Worm (Caenorhabditis elegans) whole organism, young adult: Measurements from ENCODE around the gene F02D8.4.

Experiments used
- B0019.2 ChIP-seq: fragments of 200-800 bp; sonication (Bioruptor generic); conservative IDR thresholded peaks from 2 replicates; pipeline ENCODE4 v1.3.6; 2022; ENCODE audit warnings: missing genetic modification reagents, missing genetic modification characterization, missing compliant biosample characterization
- C17E4.6 ChIP-seq: fragments of 200-800 bp; sonication (Bioruptor generic); IDR thresholded peaks from 2 replicates; pipeline ENCODE4 v1.3.6; 2022; ENCODE audit warnings: missing genetic modification reagents, missing genetic modification characterization, missing compliant biosample characterization
- D2030.7 ChIP-seq: fragments of 200-800 bp; sonication (Bioruptor generic); IDR thresholded peaks from 2 replicates; pipeline ENCODE4 v1.3.6; 2022; ENCODE audit warnings: missing genetic modification reagents, missing genetic modification characterization, missing compliant biosample characterization
- F49E8.2 ChIP-seq: sonication (generic microtip); optimal IDR thresholded peaks from 3 replicates; lab custom pipeline; 2017; ENCODE audit warnings: missing genetic modification characterization, mild to moderate bottlenecking, missing compliant biosample characterization, antibody characterized with exemption, moderate library complexity; ENCODE audit not compliant: insufficient read depth
- K12H6.12 ChIP-seq: fragments of 200-800 bp; sonication (Bioruptor generic); optimal IDR thresholded peaks from 2 replicates; lab custom pipeline; 2018; ENCODE audit warnings: mild to moderate bottlenecking, missing genetic modification characterization, missing compliant biosample characterization
- T26A5.8 ChIP-seq: sonication (generic microtip); optimal IDR thresholded peaks from 2 replicates; lab custom pipeline; 2016; ENCODE audit warnings: missing genetic modification characterization, missing compliant biosample characterization
- Y95B8A.8 ChIP-seq: fragments of 200-800 bp; sonication (Bioruptor generic); IDR thresholded peaks from 2 replicates; pipeline ENCODE4 v1.3.6; 2022; ENCODE audit warnings: missing genetic modification reagents, missing genetic modification characterization, missing compliant biosample characterization
- ZK185.1 ChIP-seq: sonication (generic microtip); optimal IDR thresholded peaks from 2 replicates; lab custom pipeline; 2016; ENCODE audit warnings: mild to moderate bottlenecking, missing genetic modification characterization, missing compliant biosample characterization; ENCODE audit not compliant: poor library complexity, severe bottlenecking
- akir-1 ChIP-seq: fragments of 200-800 bp; sonication (Bioruptor generic); optimal IDR thresholded peaks from 2 replicates; lab custom pipeline; 2018; ENCODE audit warnings: mild to moderate bottlenecking, missing genetic modification characterization, moderate library complexity, missing compliant biosample characterization
- aptf-2 ChIP-seq: fragments of 200-800 bp; sonication (Bioruptor generic); conservative IDR thresholded peaks from 2 replicates; pipeline ENCODE4 v1.3.6; 2022; ENCODE audit warnings: missing genetic modification reagents, missing genetic modification characterization, missing compliant biosample characterization
- atf-7 ChIP-seq: sonication (generic microtip); optimal IDR thresholded peaks from 2 replicates; lab custom pipeline; 2017; ENCODE audit warnings: mild to moderate bottlenecking, missing genetic modification characterization, missing compliant biosample characterization
- athp-1 ChIP-seq: sonication (generic microtip); optimal IDR thresholded peaks from 2 replicates; lab custom pipeline; 2017; ENCODE audit warnings: mild to moderate bottlenecking, missing genetic modification characterization, missing compliant biosample characterization
- attf-6 ChIP-seq: fragments of 200-800 bp; sonication (Bioruptor generic); IDR thresholded peaks from 2 replicates; pipeline ENCODE4 v1.3.6; 2022; ENCODE audit warnings: missing genetic modification reagents, missing genetic modification characterization, missing compliant biosample characterization
- ceh-100 ChIP-seq: fragments of 200-800 bp; sonication (Bioruptor generic); IDR thresholded peaks from 2 replicates; pipeline ENCODE4 v1.3.6; 2022; ENCODE audit warnings: missing genetic modification reagents, missing genetic modification characterization, missing compliant biosample characterization
- ceh-40 ChIP-seq: fragments of 200-800 bp; sonication (Bioruptor generic); IDR thresholded peaks from 2 replicates; pipeline ENCODE4 v1.3.6; 2022; ENCODE audit warnings: missing genetic modification characterization, missing compliant biosample characterization
- ceh-58 ChIP-seq: fragments of 200-800 bp; sonication (Bioruptor generic); IDR thresholded peaks from 2 replicates; pipeline ENCODE4 v1.3.6; 2022; ENCODE audit warnings: missing genetic modification characterization, missing compliant biosample characterization
- die-1 ChIP-seq: sonication (generic microtip); optimal IDR thresholded peaks from 2 replicates; lab custom pipeline; 2016; ENCODE audit warnings: missing genotype, mild to moderate bottlenecking, missing genetic modification characterization, missing compliant biosample characterization
- ekl-4 ChIP-seq: fragments of 200-800 bp; sonication (Bioruptor generic); IDR thresholded peaks from 2 replicates; pipeline ENCODE4 v1.3.6; 2022; ENCODE audit warnings: missing genetic modification reagents, missing genetic modification characterization, missing compliant biosample characterization
- gei-17 ChIP-seq: fragments of 200-800 bp; sonication (Bioruptor generic); optimal IDR thresholded peaks from 2 replicates; lab custom pipeline; 2018; ENCODE audit warnings: mild to moderate bottlenecking, missing genetic modification characterization, missing compliant biosample characterization
- hlh-12 ChIP-seq: sonication (generic microtip); optimal IDR thresholded peaks from 2 replicates; lab custom pipeline; 2016; ENCODE audit warnings: missing genetic modification characterization, missing compliant biosample characterization
- hmg-1.2 ChIP-seq: fragments of 200-800 bp; sonication (Bioruptor generic); IDR thresholded peaks from 2 replicates; pipeline ENCODE4 v1.3.6; 2022; ENCODE audit warnings: missing genetic modification reagents, missing genetic modification characterization, missing compliant biosample characterization
- hmg-20 ChIP-seq: fragments of 200-800 bp; sonication (Bioruptor generic); IDR thresholded peaks from 2 replicates; pipeline ENCODE4 v1.3.6; 2022; ENCODE audit warnings: missing genetic modification reagents, missing genetic modification characterization, missing compliant biosample characterization
- hsf-1 ChIP-seq: fragments of 200-800 bp; sonication (Bioruptor generic); IDR thresholded peaks from 2 replicates; pipeline ENCODE4 v1.3.6; 2022; ENCODE audit warnings: missing genetic modification reagents, missing genetic modification characterization, missing compliant biosample characterization
- madf-3 ChIP-seq: fragments of 200-800 bp; sonication (Bioruptor generic); IDR thresholded peaks from 2 replicates; pipeline ENCODE4 v1.3.6; 2022; ENCODE audit warnings: missing genetic modification reagents, missing genetic modification characterization, missing compliant biosample characterization
- madf-6 ChIP-seq: fragments of 200-800 bp; sonication (Bioruptor generic); IDR thresholded peaks from 2 replicates; pipeline ENCODE4 v1.3.6; 2022; ENCODE audit warnings: missing genetic modification reagents, missing genetic modification characterization, missing compliant biosample characterization
- madf-8 ChIP-seq: fragments of 200-800 bp; sonication (Bioruptor generic); conservative IDR thresholded peaks from 2 replicates; pipeline ENCODE4 v1.3.6; 2022; ENCODE audit warnings: missing genetic modification reagents, missing genetic modification characterization, missing compliant biosample characterization
- mes-4 ChIP-seq: sonication (generic microtip); optimal IDR thresholded peaks from 2 replicates; lab custom pipeline; 2016; ENCODE audit warnings: missing genotype, missing genetic modification characterization, missing compliant biosample characterization
- nfya-2 ChIP-seq: fragments of 200-800 bp; sonication (Bioruptor generic); IDR thresholded peaks from 2 replicates; pipeline ENCODE4 v1.3.6; 2022; ENCODE audit warnings: missing genetic modification reagents, missing genetic modification characterization, missing compliant biosample characterization
- nhr-80 ChIP-seq: sonication (generic microtip); optimal IDR thresholded peaks from 2 replicates; lab custom pipeline; 2016; ENCODE audit warnings: missing genetic modification characterization, missing compliant biosample characterization
- nhr-90 ChIP-seq: sonication (generic microtip); optimal IDR thresholded peaks from 2 replicates; lab custom pipeline; 2016; ENCODE audit warnings: missing genotype, mild to moderate bottlenecking, missing genetic modification characterization, missing compliant biosample characterization
- pbrm-1 ChIP-seq: fragments of 200-800 bp; sonication (Bioruptor generic); IDR thresholded peaks from 2 replicates; pipeline ENCODE4 v1.3.6; 2022; ENCODE audit warnings: missing genetic modification reagents, missing genetic modification characterization, missing compliant biosample characterization
- pha-4 ChIP-seq: fragments of 150-350 bp; sonication (generic microtip); optimal IDR thresholded peaks from 2 replicates; lab custom pipeline; 2014; ENCODE audit warnings: missing biosample characterization, missing genetic modification reagents, missing genetic modification characterization
- repo-1 ChIP-seq: sonication (generic microtip); optimal IDR thresholded peaks from 2 replicates; lab custom pipeline; 2017; ENCODE audit warnings: mild to moderate bottlenecking, missing genetic modification characterization, missing compliant biosample characterization
- sea-2 ChIP-seq: fragments of 200-800 bp; sonication (Bioruptor generic); IDR thresholded peaks from 2 replicates; pipeline ENCODE4 v1.3.6; 2022; ENCODE audit warnings: missing genetic modification characterization, missing compliant biosample characterization
- snpc-1.3 ChIP-seq: sonication (generic microtip); optimal IDR thresholded peaks from 2 replicates; lab custom pipeline; 2017; ENCODE audit warnings: missing genetic modification characterization, mild to moderate bottlenecking, missing compliant biosample characterization, antibody characterized with exemption, moderate library complexity, missing genotype, missing genetic modification reagents; ENCODE audit not compliant: insufficient read depth
- snpc-3.4 ChIP-seq: sonication (generic microtip); optimal IDR thresholded peaks from 2 replicates; lab custom pipeline; 2017; ENCODE audit warnings: missing genetic modification characterization, mild to moderate bottlenecking, missing compliant biosample characterization, antibody characterized with exemption, moderate library complexity, missing genotype, missing genetic modification reagents
- tbp1 ChIP-seq: fragments of 200-800 bp; sonication (Bioruptor generic); optimal IDR thresholded peaks from 2 replicates; lab custom pipeline; 2018; ENCODE audit warnings: mild to moderate bottlenecking, missing genetic modification characterization, missing compliant biosample characterization
- tbx-9 ChIP-seq: sonication (generic microtip); optimal IDR thresholded peaks from 2 replicates; lab custom pipeline; 2016; ENCODE audit warnings: borderline replicate concordance, missing genetic modification characterization, inconsistent platforms, missing compliant biosample characterization
- tlf-1 ChIP-seq: fragments of 200-800 bp; sonication (Bioruptor generic); optimal IDR thresholded peaks from 2 replicates; lab custom pipeline; 2018; ENCODE audit warnings: mild to moderate bottlenecking, missing genetic modification characterization, missing compliant biosample characterization
- zfh-2 ChIP-seq: fragments of 200-800 bp; sonication (Bioruptor generic); conservative IDR thresholded peaks from 2 replicates; pipeline ENCODE4 v1.3.6; 2022; ENCODE audit warnings: missing genetic modification reagents, missing genetic modification characterization, missing compliant biosample characterization
- ztf-26 ChIP-seq: sonication (generic microtip); optimal IDR thresholded peaks from 2 replicates; lab custom pipeline; 2017; ENCODE audit warnings: missing genetic modification characterization, missing compliant biosample characterization
- ztf-6 ChIP-seq: fragments of 200-800 bp; sonication (Bioruptor generic); IDR thresholded peaks from 2 replicates; pipeline ENCODE4 v1.3.6; 2022; ENCODE audit warnings: missing genetic modification reagents, missing genetic modification characterization, missing compliant biosample characterization

The F02D8.4 gene

DNA sequence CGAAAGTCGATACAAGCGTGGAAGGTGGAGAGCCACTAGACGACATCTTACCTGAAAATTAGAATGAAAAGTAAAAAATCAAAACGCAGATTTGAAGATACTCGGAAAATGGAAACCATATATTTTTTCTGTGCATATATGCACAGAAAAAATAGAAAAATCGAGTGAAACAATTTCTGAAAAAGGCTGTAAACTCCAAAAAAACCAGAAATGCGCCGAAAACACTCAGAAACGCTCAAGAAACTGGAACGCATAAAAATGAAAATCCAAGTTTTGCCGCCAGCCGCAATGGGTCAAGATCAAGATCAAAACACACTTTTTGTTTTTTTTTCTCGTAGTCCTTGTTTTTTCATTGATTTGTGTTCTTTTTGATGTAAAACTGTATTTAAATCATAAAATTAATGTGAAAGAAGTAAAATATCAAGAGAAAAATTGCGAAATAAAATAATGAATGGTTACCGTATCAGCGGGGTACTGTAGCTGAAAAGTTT lies 8.0 kb downstream of the F02D8.4 start, which contains the start of gene T01C3.3 (continued):
- TF ChIP-seq Y95B8A.8 (GFP tag; lab: Robert Waterston, UW) (peak; percentile 51; the same call in 1 of the 2 replicates), zfh-2 (GFP tag; lab: Robert Waterston, UW) (no peak), tbx-9 (tag; lab: Kevin White, UChicago) (no peak), tlf-1 (peak; percentile 54), pha-4 (tag; lab: Kevin White, UChicago) (no peak), nfya-2 (GFP tag; lab: Robert Waterston, UW) (no peak), B0019.2 (GFP tag; lab: Robert Waterston, UW) (peak; percentile 65; the same call in 1 of the 2 replicates), K12H6.12 (tag; lab: Kevin White, UChicago) (no peak), ceh-100 (GFP tag; lab: Robert Waterston, UW) (0 out of 2 replicates have a peak, but pooled peaks have one; percentile 32), D2030.7 (GFP tag; lab: Robert Waterston, UW) (peak; percentile 89), ztf-6 (GFP tag; lab: Robert Waterston, UW) (no peak)

DNA sequence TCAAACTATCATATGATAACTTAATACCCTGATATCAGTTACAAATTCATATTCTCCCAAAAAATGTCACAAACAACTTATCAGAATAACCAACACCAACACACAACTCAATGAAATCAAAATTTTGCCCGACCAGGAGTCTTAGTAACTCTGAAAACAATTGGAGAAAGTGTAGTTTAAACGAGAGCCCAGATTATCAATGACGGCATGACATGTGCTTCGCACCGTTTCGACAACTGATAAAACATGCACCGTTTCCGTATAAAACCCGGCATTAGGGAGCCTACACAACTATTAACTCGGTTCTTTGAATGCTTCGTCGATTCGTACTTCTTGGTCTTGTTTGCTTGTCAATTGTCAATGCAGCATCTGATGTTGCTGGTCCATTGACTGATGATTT lies 8.9 kb downstream of the F02D8.4 start, which contains the start of gene fil-1:
fil-1 (plus strand) TSS at position 219 of the 400 bp plus-strand sequence.
- TF ChIP-seq nhr-80, result peak; percentile 22
- no peak for TF ChIP-seq ztf-26 (tag; lab: Kevin White, UChicago)
- TF ChIP-seq, all 124 proteins: peak for 1

DNA sequence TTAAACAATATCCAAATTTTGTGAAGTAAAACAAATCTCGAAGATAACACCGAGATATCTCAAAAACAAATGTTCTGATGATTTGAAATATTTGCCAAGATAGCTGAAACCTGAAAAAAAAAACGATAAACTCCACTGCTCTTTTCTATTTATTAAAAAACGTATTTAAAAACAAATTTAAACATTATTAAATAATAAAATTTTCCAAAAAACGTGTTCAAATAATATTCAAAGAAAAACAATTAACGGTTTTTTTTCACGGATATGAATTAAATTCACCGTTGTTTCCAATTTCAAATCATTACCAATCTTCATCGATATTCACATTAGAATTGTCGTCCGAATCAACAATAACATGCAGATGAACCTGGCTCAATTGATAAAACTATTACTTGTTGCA lies 11.5 kb downstream of the F02D8.4 start, which contains the start of gene irld-14:
irld-14 (plus strand) TSS at position 301 of the 400 bp plus-strand sequence.
- TF ChIP-seq aptf-2 (GFP tag; lab: Robert Waterston, UW) (no peak), gei-17 (GFP tag; lab: Kevin White, UChicago) (no peak), hmg-20 (GFP tag; lab: Robert Waterston, UW) (no peak), die-1 (tag; lab: Kevin White, UChicago) (no peak), hmg-1.2 (GFP tag; lab: Robert Waterston, UW) (no peak), madf-8 (no peak), atf-7 (tag; lab: Kevin White, UChicago) (no peak), pbrm-1 (GFP tag; lab: Robert Waterston, UW) (no peak), tbx-9 (tag; lab: Kevin White, UChicago) (no peak), ceh-58 (GFP tag; lab: Robert Waterston, UW) (no peak), ceh-100 (GFP tag; lab: Robert Waterston, UW) (no peak), sea-2 (GFP tag; lab: Robert Waterston, UW) (no peak)

DNA sequence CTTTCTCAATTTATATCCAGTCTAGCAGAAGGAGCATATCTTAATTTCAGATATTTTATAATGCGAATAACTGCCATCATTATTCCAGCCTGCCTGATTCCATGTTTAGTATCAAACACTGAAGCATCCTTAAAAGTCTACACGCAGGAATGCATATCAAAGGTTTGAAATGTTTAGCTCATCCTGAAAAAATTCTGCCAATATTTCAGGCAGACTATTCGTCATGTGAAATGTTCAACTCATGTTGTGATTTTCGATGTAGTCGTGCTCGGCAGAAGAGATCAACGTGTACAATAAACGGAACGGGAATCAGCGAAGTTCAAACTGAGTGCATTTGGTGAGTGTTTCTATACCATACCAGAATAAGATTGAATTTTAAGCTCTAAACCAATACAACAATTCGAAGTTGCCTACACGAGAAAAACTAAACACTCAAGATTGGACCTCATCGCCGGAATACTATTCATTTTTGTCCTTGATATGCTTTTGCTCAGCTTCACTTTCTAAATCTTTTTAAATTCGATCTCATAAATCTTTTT lies 14.9 kb downstream of the F02D8.4 start, which contains the start of gene T01C3.11:
T01C3.11 (plus strand) TSS at position 51 of the 539 bp plus-strand sequence.
- TF ChIP-seq snpc-1.3 (tag; lab: Kevin White, UChicago), result peak; percentile 54
- peak; percentile 34 for TF ChIP-seq athp-1 (tag; lab: Kevin White, UChicago)
- TF ChIP-seq T26A5.8 (tag; lab: Kevin White, UChicago), result no peak
- TF ChIP-seq tbp1 (GFP tag; lab: Kevin White, UChicago), result peak; percentile 32
- no peak for TF ChIP-seq hlh-12 (tag; lab: Kevin White, UChicago)
- peak; percentile 13; the same call in 1 of the 2 replicates for TF ChIP-seq pbrm-1 (GFP tag; lab: Robert Waterston, UW)
- no peak for TF ChIP-seq C17E4.6 (GFP tag; lab: Robert Waterston, UW)
- peak; percentile 57 for TF ChIP-seq madf-6 (GFP tag; lab: Robert Waterston, UW)
- TF ChIP-seq ZK185.1 (tag; lab: Kevin White, UChicago), result peak; percentile 7
- TF ChIP-seq attf-6 (GFP tag; lab: Robert Waterston, UW), result peak; percentile 53; the same call in 1 of the 2 replicates
- TF ChIP-seq atf-7 (tag; lab: Kevin White, UChicago), result no peak
- TF ChIP-seq akir-1, result no peak
- TF ChIP-seq mes-4 (tag; lab: Kevin White, UChicago), result peak; percentile 16
- TF ChIP-seq madf-3 (GFP tag; lab: Robert Waterston, UW), result peak; percentile 82; the same call in 1 of the 2 replicates
- TF ChIP-seq ceh-40 (GFP tag; lab: Robert Waterston, UW), result 0 out of 2 replicates have a peak, but pooled peaks have one; percentile 11
- no peak for TF ChIP-seq repo-1 (tag; lab: Kevin White, UChicago)
- TF ChIP-seq F49E8.2 (tag; lab: Kevin White, UChicago), result peak; percentile 68
- TF ChIP-seq hsf-1 (GFP tag; lab: Robert Waterston, UW), result peak; percentile 5; the same call in 1 of the 2 replicates
- TF ChIP-seq snpc-3.4, result peak; percentile 50
- TF ChIP-seq nhr-90 (tag; lab: Kevin White, UChicago), result no peak
- peak; percentile 56; the same call in 1 of the 2 replicates for TF ChIP-seq ekl-4 (GFP tag; lab: Robert Waterston, UW)
